Worm (Caenorhabditis elegans): ENCODE data around the gene col-180.

DNA sequence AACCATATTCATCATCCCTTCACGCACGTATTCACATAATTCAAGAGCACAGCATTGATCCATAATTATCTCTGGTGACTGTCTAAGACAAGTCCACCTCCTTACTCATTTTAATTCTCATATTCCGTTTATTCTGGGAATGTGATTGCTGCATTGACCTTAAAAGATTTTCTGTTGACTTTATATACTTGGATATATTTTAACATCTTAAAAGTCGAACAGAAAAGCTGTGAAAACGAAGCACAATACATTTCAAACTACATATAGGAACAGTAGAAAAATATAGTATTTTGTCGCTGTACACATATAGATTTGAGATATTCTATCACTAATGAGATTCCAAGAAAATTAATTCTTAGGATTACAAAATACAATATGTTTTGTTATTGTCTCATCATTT is 40.2 kb upstream of the col-180 start:
- TF ChIP-seq aly-1 (tag; optimal IDR thresholded peaks at IDR 0.05): no peak
- no peak for TF ChIP-seq ama-1 (optimal IDR thresholded peaks at IDR 0.05)
- TF ChIP-seq tra-4 (tag; optimal IDR thresholded peaks at IDR 0.05): no peak
- TF ChIP-seq ceh-36 (tag; optimal IDR thresholded peaks at IDR 0.05): no peak
- no peak for TF ChIP-seq hmg-4 (GFP tag; optimal IDR thresholded peaks at IDR 0.05)
- TF ChIP-seq flt-1 (GFP tag; IDR thresholded peaks at IDR 0.05): no peak
- no peak for TF ChIP-seq B0310.2 (tag; optimal IDR thresholded peaks at IDR 0.05)

All from whole organism, early embryonic.